Worm (Caenorhabditis elegans): ENCODE data around the gene K07G6.1.

DNA sequence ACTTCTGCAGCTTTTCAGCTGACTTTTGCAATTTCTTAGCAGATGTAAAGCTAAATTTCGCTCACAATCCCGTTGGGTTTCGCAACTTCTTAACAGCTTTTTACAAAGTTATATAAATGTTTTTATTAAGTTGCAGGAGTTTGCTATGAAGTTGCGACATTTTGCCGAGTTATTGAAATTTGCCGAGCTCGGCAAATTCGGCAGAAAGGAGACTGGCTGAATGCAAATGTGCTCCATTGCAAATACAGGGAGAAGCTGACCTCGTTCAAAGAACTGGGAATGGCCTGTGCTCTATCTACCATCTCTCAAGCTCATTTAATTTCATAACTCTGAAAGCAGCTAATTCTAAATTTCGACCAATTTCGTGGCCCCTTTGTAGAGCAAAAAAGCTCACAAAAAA is 43.5 kb downstream of the K07G6.1 start, which contains the start of gene C08F1.11:
- no peak for TF ChIP-seq ama-1 (optimal IDR thresholded peaks at IDR 0.05)
- TF ChIP-seq snpc-4 (tag; optimal IDR thresholded peaks at IDR 0.05), result no peak
- TF ChIP-seq blmp-1 (tag; optimal IDR thresholded peaks at IDR 0.05; ENCODE audit: insufficient read depth), result no peak
- no peak for TF ChIP-seq F13H6.1 (tag; optimal IDR thresholded peaks at IDR 0.05)
- TF ChIP-seq nhr-12 (tag; optimal IDR thresholded peaks at IDR 0.05), result no peak
- no peak for TF ChIP-seq ceh-82 (tag; optimal IDR thresholded peaks at IDR 0.05)
- no peak for TF ChIP-seq nhr-6 (tag; optimal IDR thresholded peaks at IDR 0.05)
- no peak for TF ChIP-seq nhr-25 (tag; optimal IDR thresholded peaks at IDR 0.05)
- TF ChIP-seq nhr-237 (tag; optimal IDR thresholded peaks at IDR 0.05), result no peak
- no peak for TF ChIP-seq unc-39 (tag; optimal IDR thresholded peaks at IDR 0.05)
- TF ChIP-seq aly-2 (tag; optimal IDR thresholded peaks at IDR 0.05), result no peak
